Fruit fly (Drosophila melanogaster) whole organism, embryonic: ENCODE results near the gene GstD8.
A peak's percentile ranks its signal among the peaks of the same experiment; 100 is the strongest.

Source experiments
- Adf1 ChIP-seq: fragments of 200-800 bp; sonication (Bioruptor generic); IDR thresholded peaks from 2 replicates; pipeline ENCODE4 v1.3.6; 2022; ENCODE audit warnings: missing biosample characterization, missing genetic modification characterization
- Atf6 ChIP-seq: fragments of 200-800 bp; sonication (Bioruptor generic); IDR thresholded peaks from 2 replicates; pipeline ENCODE4 v1.3.6; 2022; ENCODE audit warnings: missing biosample characterization, missing genetic modification characterization
- B-H1 ChIP-seq: fragments of 200-800 bp; sonication (Bioruptor generic); IDR thresholded peaks from 3 replicates; pipeline ENCODE4 v1.3.6; 2022; ENCODE audit warnings: missing biosample characterization, missing genetic modification characterization
- C15 ChIP-seq: fragments of 200-800 bp; sonication (Bioruptor generic); IDR thresholded peaks from 3 replicates; pipeline ENCODE4 v1.3.6; 2022; ENCODE audit warnings: missing biosample characterization, missing genetic modification characterization
- CG11085 ChIP-seq: fragments of 200-800 bp; sonication (Bioruptor generic); IDR thresholded peaks from 2 replicates; pipeline ENCODE4 v1.3.6; 2022; ENCODE audit warnings: missing biosample characterization, missing genetic modification characterization
- CG11560 ChIP-seq: fragments of 200-800 bp; sonication (Bioruptor generic); IDR thresholded peaks from 3 replicates; pipeline ENCODE4 v1.3.6; 2022; ENCODE audit warnings: missing biosample characterization, missing genetic modification characterization
- CG11696 ChIP-seq: fragments of 200-800 bp; sonication (Bioruptor generic); IDR thresholded peaks from 2 replicates; pipeline ENCODE4 v1.3.6; 2022; ENCODE audit warnings: missing biosample characterization, missing genetic modification characterization
- CG12071 ChIP-seq: fragments of 200-800 bp; sonication (Bioruptor generic); optimal IDR thresholded peaks from 3 replicates; lab custom pipeline; 2018; ENCODE audit warnings: missing biosample characterization, mild to moderate bottlenecking, missing genetic modification characterization
- CG13296 ChIP-seq: fragments of 200-800 bp; sonication (Bioruptor generic); optimal IDR thresholded peaks from 3 replicates; lab custom pipeline; 2018; ENCODE audit warnings: missing biosample characterization, mild to moderate bottlenecking, missing genetic modification characterization
- CG13894 ChIP-seq: fragments of 200-800 bp; sonication (Bioruptor generic); optimal IDR thresholded peaks from 3 replicates; lab custom pipeline; 2018; ENCODE audit warnings: missing biosample characterization, mild to moderate bottlenecking, missing genetic modification characterization, moderate library complexity
- CG14050 ChIP-seq: fragments of 200-800 bp; sonication (Bioruptor generic); IDR thresholded peaks from 3 replicates; pipeline ENCODE4 v1.3.6; 2022; ENCODE audit warnings: missing biosample characterization, missing genetic modification characterization
- CG1603 ChIP-seq: fragments of 200-800 bp; sonication (Bioruptor generic); optimal IDR thresholded peaks from 2 replicates; lab custom pipeline; 2019; ENCODE audit warnings: missing biosample characterization, mild to moderate bottlenecking, missing genetic modification characterization, moderate library complexity
- CG17829 ChIP-seq: fragments of 200-800 bp; optimal IDR thresholded peaks from 2 replicates; lab custom pipeline; 2019; ENCODE audit warnings: missing biosample characterization, mild to moderate bottlenecking, missing genetic modification characterization, moderate library complexity
- CG2678 ChIP-seq: fragments of 200-800 bp; sonication (Bioruptor generic); optimal IDR thresholded peaks from 3 replicates; lab custom pipeline; 2019; ENCODE audit warnings: missing biosample characterization, mild to moderate bottlenecking, missing genetic modification characterization, moderate library complexity
- CG31224 ChIP-seq: fragments of 200-800 bp; sonication (Bioruptor generic); IDR thresholded peaks from 2 replicates; pipeline ENCODE4 v1.3.6; 2022; ENCODE audit warnings: missing biosample characterization, missing genetic modification characterization
- CG32767 ChIP-seq: fragments of 200-800 bp; sonication (Bioruptor generic); IDR thresholded peaks from 2 replicates; pipeline ENCODE4 v1.3.6; 2022; ENCODE audit warnings: missing biosample characterization, missing genetic modification characterization
- CG3726 ChIP-seq: fragments of 200-800 bp; sonication (Bioruptor generic); IDR thresholded peaks from 3 replicates; pipeline ENCODE4, ENCODE4 v1.3.6; 2022; ENCODE audit warnings: missing biosample characterization, missing genetic modification characterization
- CG4404 ChIP-seq: fragments of 200-800 bp; sonication (Bioruptor generic); IDR thresholded peaks from 2 replicates; pipeline ENCODE4 v1.3.6; 2022; ENCODE audit warnings: missing biosample characterization, missing genetic modification characterization
- CG4854 ChIP-seq: fragments of 200-800 bp; sonication (Bioruptor generic); optimal IDR thresholded peaks from 2 replicates; lab custom pipeline; 2016; ENCODE audit warnings: missing biosample characterization, missing genetic modification characterization, inconsistent platforms
- CG6654 ChIP-seq: fragments of 200-800 bp; sonication (Bioruptor generic); optimal IDR thresholded peaks from 2 replicates; lab custom pipeline; 2017; ENCODE audit warnings: missing biosample characterization, mild to moderate bottlenecking, missing genetic modification characterization
- CG6689 ChIP-seq: fragments of 200-800 bp; sonication (Bioruptor generic); IDR thresholded peaks from 2 replicates; pipeline ENCODE4 v1.3.6; 2022; ENCODE audit warnings: missing biosample characterization, missing genetic modification characterization
- CG7839 ChIP-seq: fragments of 200-800 bp; sonication (Bioruptor generic); optimal IDR thresholded peaks from 3 replicates; lab custom pipeline; 2018; ENCODE audit warnings: missing biosample characterization, mild to moderate bottlenecking, missing genetic modification characterization, moderate library complexity
- CG8089 ChIP-seq: fragments of 200-800 bp; sonication (Bioruptor generic); optimal IDR thresholded peaks from 3 replicates; lab custom pipeline; 2016; ENCODE audit warnings: missing biosample characterization, missing genetic modification characterization
- CG9932 ChIP-seq: fragments of 200-800 bp; sonication (Bioruptor generic); IDR thresholded peaks from 2 replicates; pipeline ENCODE4 v1.3.6; 2022; ENCODE audit warnings: missing biosample characterization, missing genetic modification characterization
- D ChIP-seq, 2 experiments: fragments of 200-800 bp in 1 of 2; fragments of >200 bp in 1 of 2; sonication (Bioruptor generic) in 1 of 2; optimal IDR thresholded peaks; 2 replicates in 1 of 2; 3 replicates in 1 of 2; lab custom pipeline; 2017; ENCODE audit warnings: mild to moderate bottlenecking in 1 of 2, missing biosample characterization in 1 of 2, missing genetic modification characterization in 1 of 2, missing genetic modification reagents in 1 of 2
- Dfd ChIP-seq, 2 experiments: fragments of >200 bp; optimal IDR thresholded peaks; 2 replicates each; lab custom pipeline; 2017; ENCODE audit warnings: missing biosample characterization in 2 of 2, missing genetic modification characterization in 2 of 2
- Elba2 ChIP-seq: fragments of 200-800 bp; sonication (Bioruptor generic); optimal IDR thresholded peaks from 3 replicates; lab custom pipeline; 2016; ENCODE audit warnings: missing biosample characterization, missing genetic modification characterization
- GATAe ChIP-seq: fragments of 200-800 bp; sonication (Bioruptor generic); conservative IDR thresholded peaks from 2 replicates; pipeline ENCODE4 v1.3.6; 2022; ENCODE audit warnings: missing biosample characterization, missing genetic modification characterization
- Gug ChIP-seq: fragments of 200-800 bp; sonication (Bioruptor generic); IDR thresholded peaks from 4 replicates; pipeline ENCODE4 v1.3.6; 2022; ENCODE audit warnings: missing biosample characterization, missing genetic modification characterization
- Hey ChIP-seq: fragments of 200-800 bp; sonication (Bioruptor generic); optimal IDR thresholded peaks from 3 replicates; lab custom pipeline; 2018; ENCODE audit warnings: missing biosample characterization, mild to moderate bottlenecking, missing genetic modification characterization
- Hr78 ChIP-seq, 2 experiments: fragments of 200-800 bp in 1 of 2; fragments of >200 bp in 1 of 2; sonication (Bioruptor generic) in 1 of 2; optimal IDR thresholded peaks; 2 replicates each; lab custom pipeline; 2017 to 2019; ENCODE audit warnings: missing biosample characterization in 2 of 2, missing genetic modification characterization in 2 of 2, mild to moderate bottlenecking in 1 of 2, moderate library complexity in 1 of 2
- Mrtf ChIP-seq: fragments of 200-800 bp; sonication (Bioruptor generic); IDR thresholded peaks from 3 replicates; pipeline ENCODE4 v1.3.6; 2022; ENCODE audit warnings: missing biosample characterization, missing genetic modification characterization
- Poxn ChIP-seq: fragments of 200-800 bp; sonication (Bioruptor generic); IDR thresholded peaks from 2 replicates; pipeline ENCODE4 v1.3.6; 2022; ENCODE audit warnings: missing biosample characterization, missing genetic modification characterization
- Six4 ChIP-seq: fragments of 200-800 bp; sonication (Bioruptor generic); optimal IDR thresholded peaks from 2 replicates; lab custom pipeline; 2016; ENCODE audit warnings: missing biosample characterization, missing genetic modification characterization
- abd-A ChIP-seq: fragments of 200-800 bp; sonication (Bioruptor generic); optimal IDR thresholded peaks from 3 replicates; lab custom pipeline; 2019; ENCODE audit warnings: missing biosample characterization, mild to moderate bottlenecking, missing genetic modification characterization, moderate library complexity
- ac ChIP-seq: fragments of 200-800 bp; sonication (Bioruptor generic); optimal IDR thresholded peaks from 3 replicates; lab custom pipeline; 2017; ENCODE audit warnings: missing biosample characterization, mild to moderate bottlenecking, missing genetic modification characterization
- ap ChIP-seq: fragments of 200-800 bp; sonication (Bioruptor generic); IDR thresholded peaks from 2 replicates; pipeline ENCODE4 v1.3.6; 2022; ENCODE audit warnings: missing biosample characterization, missing genetic modification characterization
- ara ChIP-seq: fragments of 200-800 bp; sonication (Bioruptor generic); IDR thresholded peaks from 2 replicates; pipeline ENCODE4 v1.3.6; 2022; ENCODE audit warnings: missing biosample characterization, missing genetic modification characterization
- ase ChIP-seq: fragments of 200-800 bp; sonication (Bioruptor generic); IDR thresholded peaks from 3 replicates; pipeline ENCODE4 v1.3.6; 2022; ENCODE audit warnings: missing biosample characterization, missing genetic modification characterization
- chinmo ChIP-seq: fragments of 200-800 bp; sonication (Bioruptor generic); IDR thresholded peaks from 4 replicates; pipeline ENCODE4 v1.3.6; 2022; ENCODE audit warnings: missing biosample characterization, missing genetic modification characterization; ENCODE audit not compliant: partially characterized antibody
- eve ChIP-seq, 2 experiments: fragments of >200 bp; optimal IDR thresholded peaks; 2 replicates each; lab custom pipeline; 2017; ENCODE audit warnings: missing biosample characterization in 2 of 2, missing genetic modification characterization in 2 of 2
- fd3F ChIP-seq: fragments of 200-800 bp; sonication (Bioruptor generic); optimal IDR thresholded peaks from 2 replicates; lab custom pipeline; 2018; ENCODE audit warnings: missing biosample characterization, mild to moderate bottlenecking, missing genetic modification characterization, moderate library complexity
- gro ChIP-seq: fragments of 200-800 bp; sonication (Bioruptor generic); optimal IDR thresholded peaks from 2 replicates; lab custom pipeline; 2016; ENCODE audit warnings: missing biosample characterization, missing genetic modification characterization
- gsb-n ChIP-seq: fragments of 200-800 bp; sonication (Bioruptor generic); optimal IDR thresholded peaks from 3 replicates; lab custom pipeline; 2018; ENCODE audit warnings: missing biosample characterization, mild to moderate bottlenecking, missing genetic modification characterization
- lab ChIP-seq: fragments of 200-800 bp; sonication (Bioruptor generic); optimal IDR thresholded peaks from 3 replicates; lab custom pipeline; 2017; ENCODE audit warnings: missing biosample characterization, missing genetic modification characterization, mild to moderate bottlenecking, moderate library complexity, missing genetic modification reagents
- lbe ChIP-seq: fragments of 200-800 bp; sonication (Bioruptor generic); optimal IDR thresholded peaks from 2 replicates; lab custom pipeline; 2016; ENCODE audit warnings: missing biosample characterization, mild to moderate bottlenecking, missing genetic modification characterization
- nmo ChIP-seq: fragments of 200-800 bp; sonication (Bioruptor generic); optimal IDR thresholded peaks from 2 replicates; lab custom pipeline; 2018; ENCODE audit warnings: missing biosample characterization, mild to moderate bottlenecking, missing genetic modification characterization, moderate library complexity
- p53 ChIP-seq: fragments of 200-800 bp; sonication (Bioruptor generic); optimal IDR thresholded peaks from 2 replicates; lab custom pipeline; 2016; ENCODE audit warnings: missing biosample characterization, missing genetic modification characterization
- ssp ChIP-seq: fragments of 200-800 bp; sonication (Bioruptor generic); IDR thresholded peaks from 2 replicates; pipeline ENCODE4 v1.3.6; 2022; ENCODE audit warnings: missing biosample characterization, missing genetic modification characterization
- unpg ChIP-seq: fragments of 200-800 bp; sonication (Bioruptor generic); optimal IDR thresholded peaks from 3 replicates; lab custom pipeline; 2018; ENCODE audit warnings: missing biosample characterization, mild to moderate bottlenecking, missing genetic modification characterization, moderate library complexity
- zfh2 ChIP-seq: fragments of 200-800 bp; sonication (Bioruptor generic); optimal IDR thresholded peaks from 2 replicates; lab custom pipeline; 2016; ENCODE audit warnings: missing biosample characterization, missing genetic modification characterization

Gene GstD8

DNA sequence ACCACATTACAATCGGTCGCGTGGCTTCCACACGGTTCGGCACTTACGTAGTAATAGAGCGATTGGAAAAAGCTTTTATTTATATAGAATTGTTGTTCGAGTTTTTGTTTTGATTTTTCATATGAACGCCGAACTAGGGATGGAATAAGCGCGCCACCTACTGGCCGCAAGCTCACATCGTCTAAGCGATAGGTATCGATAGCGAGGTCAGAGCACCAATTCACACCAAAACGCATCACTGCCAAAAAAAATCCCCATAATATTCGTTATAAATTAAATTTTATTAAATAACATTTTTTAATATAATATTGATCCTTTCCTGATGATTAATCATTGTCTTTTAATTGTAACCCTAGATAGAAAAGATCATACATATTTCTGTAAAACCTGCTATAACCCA lies 29.3 kb upstream of the GstD8 start, which contains the start of gene CG10038 (continued):
- TF ChIP-seq Gug (GFP tag; lab: Robert Waterston, UW) (peak; percentile 62; the same call in 2 of the 4 replicates), CG4854 (no peak), Hr78 (GFP tag; optimal IDR thresholded peaks at IDR 0.05; lab: Kevin White, UChicago) (no peak), chinmo (peak; percentile 92), ac (GFP tag; lab: Kevin White, UChicago) (no peak), lbe (GFP tag; lab: Kevin White, UChicago) (peak; percentile 37), B-H1 (no peak), C15 (no peak), CG6654 (GFP tag; lab: Kevin White, UChicago) (no peak), eve (GFP tag; optimal IDR thresholded peaks at IDR 0.05; lab: Kevin White, UChicago) (no peak), gro (no peak), Elba2 (GFP tag; lab: Kevin White, UChicago) (no peak), CG31224 (GFP tag; lab: Robert Waterston, UW) (no peak), Mrtf (GFP tag; lab: Robert Waterston, UW) (0 out of 3 replicates have a peak, but pooled peaks have one; percentile 28), ara (0 out of 2 replicates have a peak, but pooled peaks have one; percentile 28), CG8089 (no peak), Hey (tag; lab: Kevin White, UChicago) (no peak), CG3726 (no peak), CG13894 (tag; lab: Kevin White, UChicago) (no peak), Adf1 (GFP tag; lab: Robert Waterston, UW) (peak; percentile 25; the same call in 1 of the 2 replicates), CG9932 (GFP tag; lab: Robert Waterston, UW) (peak; percentile 82), CG4404 (no peak), CG13296 (GFP tag; lab: Kevin White, UChicago) (no peak), ssp (GFP tag; lab: Robert Waterston, UW) (peak; percentile 84), Six4 (GFP tag; lab: Kevin White, UChicago) (no peak), CG11560 (no peak; the same call in 2 of the 3 replicates), CG14050 (GFP tag; lab: Robert Waterston, UW) (no peak), unpg (GFP tag; lab: Kevin White, UChicago) (peak; percentile 15), CG7839 (peak; percentile 32), D (optimal IDR thresholded peaks at IDR 0.05; lab: Kevin White, UChicago) (no peak), D (GFP tag; optimal IDR thresholded peaks at IDR 0.05; lab: Kevin White, UChicago) (no peak), nmo (peak; percentile 69), ase (GFP tag; lab: Robert Waterston, UW) (no peak), gsb-n (tag; lab: Kevin White, UChicago) (no peak), Dfd (GFP tag; optimal IDR thresholded peaks at IDR 0.05; lab: Kevin White, UChicago) (no peak), Atf6 (GFP tag; lab: Robert Waterston, UW) (no peak; the same call in 1 of the 2 replicates), p53 (no peak), abd-A (no peak), CG11085 (GFP tag; lab: Robert Waterston, UW) (no peak; the same call in 1 of the 2 replicates), zfh2 (peak; percentile 37), CG2678 (tag; lab: Kevin White, UChicago) (no peak), ap (no peak), CG17829 (peak; percentile 60), CG1603 (tag; lab: Kevin White, UChicago) (peak; percentile 69), CG32767 (no peak), CG12071 (GFP tag; lab: Kevin White, UChicago) (no peak), Poxn (GFP tag; lab: Robert Waterston, UW) (no peak), CG11696 (GFP tag; lab: Robert Waterston, UW) (no peak), CG6689 (GFP tag; lab: Robert Waterston, UW) (no peak), lab (GFP tag; lab: Kevin White, UChicago) (no peak), GATAe (GFP tag; lab: Robert Waterston, UW) (no peak), fd3F (GFP tag; lab: Kevin White, UChicago) (no peak)
